Worm (Caenorhabditis elegans): ENCODE measurements around the gene F14H8.8.

Gene F14H8.8

DNA sequence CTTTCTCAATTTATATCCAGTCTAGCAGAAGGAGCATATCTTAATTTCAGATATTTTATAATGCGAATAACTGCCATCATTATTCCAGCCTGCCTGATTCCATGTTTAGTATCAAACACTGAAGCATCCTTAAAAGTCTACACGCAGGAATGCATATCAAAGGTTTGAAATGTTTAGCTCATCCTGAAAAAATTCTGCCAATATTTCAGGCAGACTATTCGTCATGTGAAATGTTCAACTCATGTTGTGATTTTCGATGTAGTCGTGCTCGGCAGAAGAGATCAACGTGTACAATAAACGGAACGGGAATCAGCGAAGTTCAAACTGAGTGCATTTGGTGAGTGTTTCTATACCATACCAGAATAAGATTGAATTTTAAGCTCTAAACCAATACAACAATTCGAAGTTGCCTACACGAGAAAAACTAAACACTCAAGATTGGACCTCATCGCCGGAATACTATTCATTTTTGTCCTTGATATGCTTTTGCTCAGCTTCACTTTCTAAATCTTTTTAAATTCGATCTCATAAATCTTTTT lies 29.7 kb upstream of the F14H8.8 start, which contains the start of gene T01C3.11 (continued):
- no peak for TF ChIP-seq D2030.7 (GFP tag; IDR thresholded peaks at IDR 0.05)
- 0 out of 2 replicates have a peak, but pooled peaks have one; percentile 11 for TF ChIP-seq ceh-40 (GFP tag; IDR thresholded peaks at IDR 0.05)
- TF ChIP-seq mxl-1 (tag; optimal IDR thresholded peaks at IDR 0.05) = no peak
- TF ChIP-seq hrde-1 (tag; optimal IDR thresholded peaks at IDR 0.05; ENCODE audit: borderline replicate concordance) = peak; percentile 84
- peak; percentile 82; the same call in 1 of the 2 replicates for TF ChIP-seq madf-3 (GFP tag; IDR thresholded peaks at IDR 0.05)
- TF ChIP-seq unc-130 (GFP tag; optimal IDR thresholded peaks at IDR 0.05) = no peak
- peak; percentile 57 for TF ChIP-seq madf-6 (GFP tag; IDR thresholded peaks at IDR 0.05)
- TF ChIP-seq tbp1 (GFP tag; optimal IDR thresholded peaks at IDR 0.05) = peak; percentile 32
- TF ChIP-seq pbrm-1 (GFP tag; IDR thresholded peaks at IDR 0.05) = peak; percentile 13; the same call in 1 of the 2 replicates

DNA sequence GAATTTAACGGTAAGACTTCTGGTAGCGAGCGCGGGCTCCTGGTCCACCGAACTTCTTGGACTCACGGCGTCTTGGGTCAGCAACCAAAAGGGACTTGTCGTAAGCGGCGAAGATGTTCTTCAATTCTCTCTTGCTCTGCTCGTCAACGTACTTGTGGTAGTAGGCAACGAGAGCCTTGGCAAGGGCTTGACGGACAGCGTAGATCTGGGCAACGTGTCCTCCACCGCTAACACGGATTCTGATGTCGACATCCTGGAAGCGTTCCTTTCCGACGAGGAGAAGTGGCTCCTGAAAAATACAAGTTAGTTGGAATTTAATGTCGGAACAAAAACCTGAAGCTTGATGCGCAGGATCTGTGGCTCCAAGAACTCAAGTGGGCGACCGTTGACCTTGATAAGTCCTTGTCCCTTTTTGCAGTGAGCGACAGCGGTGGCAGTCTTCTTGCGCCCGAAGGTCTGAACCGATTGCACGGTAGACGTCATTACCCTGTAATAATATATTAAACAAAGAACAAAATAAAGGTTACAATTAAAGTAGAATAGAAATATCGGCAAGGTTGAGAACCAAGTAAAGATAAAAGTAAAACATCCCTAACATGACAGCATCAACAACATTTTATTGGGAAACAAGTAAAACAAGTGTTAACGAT lies 29.1 kb upstream of the F14H8.8 start, which contains the start of gene rps-16:
TSS of gene rps-16 (minus strand) at position 487 of the 650 bp plus-strand sequence.
- TF ChIP-seq hrde-1 (tag; optimal IDR thresholded peaks at IDR 0.05; ENCODE audit: borderline replicate concordance) = peak; percentile 76
- peak; percentile 79 for TF ChIP-seq nfyb-1 (GFP tag; IDR thresholded peaks at IDR 0.05)
- TF ChIP-seq hmg-20 (GFP tag; IDR thresholded peaks at IDR 0.05) = no peak
- TF ChIP-seq lir-1 (GFP tag; conservative IDR thresholded peaks at IDR 0.05) = no peak
- TF ChIP-seq Y53G8AR.9 (GFP tag; conservative IDR thresholded peaks at IDR 0.05) = peak; percentile 77; the same call in 1 of the 2 replicates
- TF ChIP-seq cebp-2 (GFP tag; IDR thresholded peaks at IDR 0.05) = peak; percentile 87; the same call in 1 of the 2 replicates
- TF ChIP-seq lsy-27 (tag; optimal IDR thresholded peaks at IDR 0.05; ENCODE audit: borderline replicate concordance, insufficient read depth) = no peak
- peak; percentile 81 for TF ChIP-seq madf-3 (GFP tag; IDR thresholded peaks at IDR 0.05)
- no peak for TF ChIP-seq ets-4 (GFP tag; optimal IDR thresholded peaks at IDR 0.05)
- peak; percentile 63; the same call in 1 of the 2 replicates for TF ChIP-seq zfh-2 (GFP tag; conservative IDR thresholded peaks at IDR 0.05)
- TF ChIP-seq fkh-3 (tag; optimal IDR thresholded peaks at IDR 0.05) = peak; percentile 89
- TF ChIP-seq lin-54 (GFP tag; optimal IDR thresholded peaks at IDR 0.05) = peak; percentile 39
- TF ChIP-seq F57A8.1 (GFP tag; optimal IDR thresholded peaks at IDR 0.05) = peak; percentile 35
- peak; percentile 75; the same call in 1 of the 2 replicates for TF ChIP-seq F39B2.1 (GFP tag; IDR thresholded peaks at IDR 0.05)
- TF ChIP-seq athp-1 (tag; optimal IDR thresholded peaks at IDR 0.05) = peak; percentile 66
- TF ChIP-seq pha-4 (tag; optimal IDR thresholded peaks at IDR 0.05) = no peak
- no peak for TF ChIP-seq mxl-1 (tag; optimal IDR thresholded peaks at IDR 0.05)
- TF ChIP-seq ceh-58 (GFP tag; IDR thresholded peaks at IDR 0.05) = 0 out of 2 replicates have a peak, but pooled peaks have one; percentile 85
- peak; percentile 63 for TF ChIP-seq dox-1 (GFP tag; IDR thresholded peaks at IDR 0.05)
- TF ChIP-seq F49E8.2 (tag; optimal IDR thresholded peaks at IDR 0.05; ENCODE audit: insufficient read depth) = peak; percentile 25
- peak in 1 of 2 experiments; percentile 13 for TF ChIP-seq rec-8 (tag; optimal IDR thresholded peaks at IDR 0.05)
- TF ChIP-seq tlf-1 (GFP tag; optimal IDR thresholded peaks at IDR 0.05) = peak; percentile 61
- TF ChIP-seq efl-1 (GFP tag; optimal IDR thresholded peaks at IDR 0.05) = peak; percentile 3
- peak; percentile 27; the same call in 1 of the 2 replicates for TF ChIP-seq hmg-1.2 (GFP tag; IDR thresholded peaks at IDR 0.05)
- 0 out of 2 replicates have a peak, but pooled peaks have one; percentile 14 for TF ChIP-seq ceh-40 (GFP tag; IDR thresholded peaks at IDR 0.05)
- no peak for TF ChIP-seq nhr-179 (tag; optimal IDR thresholded peaks at IDR 0.05)
- peak; percentile 28 for TF ChIP-seq ceh-79 (tag; optimal IDR thresholded peaks at IDR 0.05)
- no peak for TF ChIP-seq lsl-1 (GFP tag; optimal IDR thresholded peaks at IDR 0.05)
- TF ChIP-seq F57C9.4 (tag; optimal IDR thresholded peaks at IDR 0.05) = no peak
- TF ChIP-seq K12H6.12 (tag; optimal IDR thresholded peaks at IDR 0.05) = no peak
- TF ChIP-seq ekl-4 (GFP tag; IDR thresholded peaks at IDR 0.05) = peak; percentile 89
- 0 out of 2 replicates have a peak, but pooled peaks have one; percentile 31 for TF ChIP-seq bed-2 (GFP tag; IDR thresholded peaks at IDR 0.05)
- TF ChIP-seq madf-6 (GFP tag; IDR thresholded peaks at IDR 0.05) = peak; percentile 80
- TF ChIP-seq Y56A3A.18 (GFP tag; IDR thresholded peaks at IDR 0.05) = peak; percentile 67
- peak; percentile 62 for TF ChIP-seq atf-7 (tag; optimal IDR thresholded peaks at IDR 0.05)
- TF ChIP-seq egl-18 (GFP tag; IDR thresholded peaks at IDR 0.05) = no peak
- TF ChIP-seq hsf-1 (GFP tag; IDR thresholded peaks at IDR 0.05) = peak; percentile 81
- TF ChIP-seq snpc-1.3 (tag; optimal IDR thresholded peaks at IDR 0.05; ENCODE audit: insufficient read depth) = peak; percentile 65
- TF ChIP-seq B0336.3 (GFP tag; IDR thresholded peaks at IDR 0.05) = peak; percentile 79; the same call in 1 of the 2 replicates
